Fruit fly (Drosophila melanogaster): ENCODE results near the gene Nhe2.
A peak's percentile ranks its signal among the peaks of the same experiment; 100 is the strongest.

The Nhe2 gene

DNA sequence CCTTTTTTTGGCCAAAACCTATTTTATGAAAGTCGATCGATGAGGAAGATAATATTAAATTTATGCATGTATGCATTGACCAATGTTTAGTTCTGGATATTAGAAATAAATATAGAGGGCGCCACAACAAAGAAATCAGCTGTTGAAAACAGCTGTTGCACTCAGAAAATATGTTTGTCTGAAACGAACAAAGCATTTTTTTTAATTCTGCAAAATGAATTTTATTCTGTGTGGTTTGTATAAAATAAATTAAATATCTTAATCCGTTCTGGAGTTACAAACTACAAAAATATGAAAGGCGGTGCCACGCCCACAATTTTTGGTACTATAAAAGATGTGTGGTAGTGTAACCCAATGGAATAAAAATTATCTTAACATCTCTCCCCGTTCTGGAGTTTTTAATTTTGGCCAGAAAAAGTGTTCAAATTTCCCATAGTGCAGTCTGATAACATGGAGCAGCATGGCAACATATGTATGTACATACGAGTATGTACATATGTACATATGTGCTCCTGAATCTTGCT lies 4.5 kb downstream of the Nhe2 start (continued):
- TF ChIP-seq D19A (tag; optimal IDR thresholded peaks at IDR 0.05) (peak; percentile 71), fd96Cb (tag; optimal IDR thresholded peaks at IDR 0.05) (peak; percentile 38), CG4820 (GFP tag; optimal IDR thresholded peaks at IDR 0.05) (peak; percentile 76), CG10267 (tag; optimal IDR thresholded peaks at IDR 0.05) (peak; percentile 44), CG32532 (GFP tag; IDR thresholded peaks at IDR 0.05) (0 out of 2 replicates have a peak, but pooled peaks have one; percentile 21), mam (GFP tag; optimal IDR thresholded peaks at IDR 0.05) (no peak), CG18011 (GFP tag; optimal IDR thresholded peaks at IDR 0.05) (no peak), D19B (GFP tag; optimal IDR thresholded peaks at IDR 0.05) (peak; percentile 9), CG18764 (GFP tag; optimal IDR thresholded peaks at IDR 0.05) (peak; percentile 16), ind (GFP tag; optimal IDR thresholded peaks at IDR 0.05) (no peak), CG2875 (GFP tag; optimal IDR thresholded peaks at IDR 0.05) (peak; percentile 57), Dp (GFP tag; optimal IDR thresholded peaks at IDR 0.05) (no peak), shn (GFP tag; optimal IDR thresholded peaks at IDR 0.05) (peak; percentile 65), Hmx (GFP tag; optimal IDR thresholded peaks at IDR 0.05) (peak; percentile 40), Lim3 (GFP tag; IDR thresholded peaks at IDR 0.05) (no peak)

DNA sequence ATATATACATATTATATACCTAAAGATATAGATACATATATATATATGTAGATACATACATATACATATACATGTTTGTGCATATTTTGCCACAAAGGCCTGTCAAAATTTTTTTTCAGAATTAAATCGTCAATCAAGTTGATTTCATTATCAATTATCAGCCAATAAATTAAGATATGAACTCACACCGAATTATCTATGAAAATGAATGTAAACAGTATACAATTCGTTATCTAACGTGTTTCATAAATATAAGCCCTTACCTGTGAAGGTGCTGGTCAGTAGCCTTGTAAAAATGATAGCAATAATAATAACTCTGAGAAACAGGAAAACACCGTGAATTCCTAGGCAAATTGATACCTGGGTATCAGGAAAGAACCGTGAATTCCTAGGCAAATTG lies 5.3 kb downstream of the Nhe2 start:
- no peak for TF ChIP-seq CG6765 (GFP tag; optimal IDR thresholded peaks at IDR 0.05)
- no peak for TF ChIP-seq z (GFP tag; IDR thresholded peaks at IDR 0.05)
- peak; percentile 32 for TF ChIP-seq sd (tag; optimal IDR thresholded peaks at IDR 0.05)
- TF ChIP-seq mirr (GFP tag; optimal IDR thresholded peaks at IDR 0.05): peak; percentile 67
- no peak for TF ChIP-seq CG5953 (GFP tag; IDR thresholded peaks at IDR 0.05)
- no peak for TF ChIP-seq gem (tag; optimal IDR thresholded peaks at IDR 0.05)
- TF ChIP-seq Taf1 (GFP tag; IDR thresholded peaks at IDR 0.05): no peak
- TF ChIP-seq Poxn (GFP tag; IDR thresholded peaks at IDR 0.05): no peak
- TF ChIP-seq Pdp1 (GFP tag; optimal IDR thresholded peaks at IDR 0.05): peak in 1 of 2 experiments; percentile 13
- TF ChIP-seq exex (tag; optimal IDR thresholded peaks at IDR 0.05): peak; percentile 57
- no peak for TF ChIP-seq nau (GFP tag; optimal IDR thresholded peaks at IDR 0.05)
- TF ChIP-seq CG6254 (GFP tag; optimal IDR thresholded peaks at IDR 0.05): no peak
- no peak for TF ChIP-seq tna (GFP tag; IDR thresholded peaks at IDR 0.05; ENCODE audit: partially characterized antibody)
- no peak for TF ChIP-seq fru (optimal IDR thresholded peaks at IDR 0.05)
- peak; percentile 63 for TF ChIP-seq lab (GFP tag; optimal IDR thresholded peaks at IDR 0.05)
- TF ChIP-seq Dek (tag; optimal IDR thresholded peaks at IDR 0.05): no peak
- TF ChIP-seq CG8388 (GFP tag; optimal IDR thresholded peaks at IDR 0.05): no peak
- TF ChIP-seq jigr1 (GFP tag; IDR thresholded peaks at IDR 0.05): no peak
- peak; percentile 47 for TF ChIP-seq sens (GFP tag)
- TF ChIP-seq D (optimal IDR thresholded peaks at IDR 0.05): no peak
- no peak for TF ChIP-seq D (GFP tag; optimal IDR thresholded peaks at IDR 0.05)
- no peak for TF ChIP-seq Gug (GFP tag; IDR thresholded peaks at IDR 0.05)
- TF ChIP-seq ken (GFP tag; IDR thresholded peaks at IDR 0.05): no peak
- no peak for TF ChIP-seq CHES-1-like (GFP tag; optimal IDR thresholded peaks at IDR 0.05)

DNA sequence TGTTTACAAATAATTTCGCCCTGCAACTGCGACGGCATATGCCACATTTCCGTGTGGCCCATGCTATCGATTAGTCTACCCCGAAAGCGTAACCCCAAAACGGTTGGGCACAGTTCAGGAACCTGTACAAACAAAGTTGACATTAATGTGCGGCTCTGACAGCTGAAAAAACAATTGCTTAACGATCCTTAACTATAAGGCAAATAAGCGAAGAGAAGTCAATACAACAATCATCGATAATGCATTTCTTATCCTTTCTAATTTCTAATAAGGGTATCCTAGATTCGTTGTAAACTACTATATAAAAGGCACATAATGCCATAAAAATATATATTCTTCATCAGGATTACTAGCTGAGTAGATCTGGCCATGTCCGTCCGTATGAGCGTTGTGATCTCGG lies 7.5 kb downstream of the Nhe2 start:
- no peak for TF ChIP-seq cato (GFP tag; optimal IDR thresholded peaks at IDR 0.05; ENCODE audit: borderline replicate concordance)
- peak; percentile 57; the same call in 1 of the 3 replicates for TF ChIP-seq CG2199 (GFP tag; IDR thresholded peaks at IDR 0.05)
- no peak for TF ChIP-seq CG9437 (GFP tag; optimal IDR thresholded peaks at IDR 0.05)
- TF ChIP-seq CG4854 (GFP tag; optimal IDR thresholded peaks at IDR 0.05): no peak
- TF ChIP-seq twi (tag; optimal IDR thresholded peaks at IDR 0.05): peak; percentile 26
- TF ChIP-seq ranshi (GFP tag; IDR thresholded peaks at IDR 0.05): no peak
- TF ChIP-seq CG14014 (GFP tag; IDR thresholded peaks at IDR 0.05): no peak
- no peak for TF ChIP-seq Nf-YB (GFP tag; optimal IDR thresholded peaks at IDR 0.05)
- TF ChIP-seq BtbVII (GFP tag; optimal IDR thresholded peaks at IDR 0.05): no peak
- TF ChIP-seq CG18011 (GFP tag; optimal IDR thresholded peaks at IDR 0.05): no peak
- no peak for TF ChIP-seq ara (GFP tag; IDR thresholded peaks at IDR 0.05)
- TF ChIP-seq CG15514 (GFP tag; optimal IDR thresholded peaks at IDR 0.05): no peak
- TF ChIP-seq dm (GFP tag; optimal IDR thresholded peaks at IDR 0.05): no peak
- TF ChIP-seq CG9609 (GFP tag; optimal IDR thresholded peaks at IDR 0.05): no peak

All from whole organism, embryonic.